Worm (Caenorhabditis elegans): Measurements from ENCODE around the gene C27H5.2.

Gene C27H5.2

DNA sequence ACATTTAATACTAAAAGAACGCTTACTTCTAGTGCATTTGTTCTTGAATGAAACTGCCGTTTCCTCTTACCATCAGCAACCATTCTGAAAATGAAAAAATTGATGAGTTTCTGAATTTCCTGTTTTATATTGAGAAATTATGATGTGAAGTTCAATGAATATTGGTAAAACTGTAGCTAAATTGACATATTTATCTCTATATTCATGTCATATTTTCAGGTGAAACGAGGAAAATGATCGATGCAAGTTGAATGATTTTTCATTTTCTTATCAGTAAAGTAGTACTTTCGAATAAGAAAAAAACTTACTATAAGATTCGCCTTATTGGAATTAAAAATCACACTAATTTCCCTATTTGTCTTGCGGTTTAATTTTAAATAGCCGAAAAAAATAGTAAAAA lies 54.8 kb downstream of the C27H5.2 start, which contains the start of gene E04F6.15:
E04F6.15 (minus strand) TSS at position 101 of the 400 bp plus-strand sequence.
- TF ChIP-seq ztf-11 (tag; optimal IDR thresholded peaks at IDR 0.05), result no peak
- no peak for TF ChIP-seq nhr-12 (tag; optimal IDR thresholded peaks at IDR 0.05)
- no peak for TF ChIP-seq ceh-43 (GFP tag; optimal IDR thresholded peaks at IDR 0.05)
- no peak for TF ChIP-seq cnd-1 (tag; optimal IDR thresholded peaks at IDR 0.05)
